Fruit fly (Drosophila melanogaster): ENCODE data around the gene CG6769.

DNA sequence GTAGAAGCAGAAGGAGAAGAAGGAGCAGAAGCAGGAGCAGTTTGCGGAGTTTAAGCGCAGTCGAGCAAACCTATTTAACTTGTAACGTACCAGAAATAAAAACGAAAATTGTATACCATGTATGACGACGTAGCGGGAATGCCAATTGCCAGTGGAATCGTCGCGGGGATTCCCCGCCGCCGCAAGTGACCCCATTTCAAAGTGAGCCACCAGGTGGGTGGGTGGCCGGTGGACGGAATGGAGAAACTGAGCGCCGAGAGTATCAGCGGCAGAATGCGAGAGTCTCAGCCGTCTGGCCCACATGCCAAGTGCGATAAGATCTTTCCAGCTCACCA, 49.8 kb downstream of the CG6769 start:
- no peak for TF ChIP-seq CTCF (optimal IDR thresholded peaks at IDR 0.05)
- TF ChIP-seq CG8478 (optimal IDR thresholded peaks at IDR 0.05), result no peak

Measured in S2 (cell line).